Worm (Caenorhabditis elegans) whole organism, mixed stage, embryonic: ENCODE results near the gene twk-14.
A peak's percentile ranks its signal among the peaks of the same experiment; 100 is the strongest.

ENCODE experiments used
- M03D4.4 ChIP-seq: sonication (generic microtip); optimal IDR thresholded peaks from 2 replicates; lab custom pipeline; 2017; ENCODE audit warnings: mild to moderate bottlenecking, missing genetic modification characterization, missing compliant biosample characterization
- bed-3 ChIP-seq: fragments of 200-800 bp; sonication (Bioruptor generic); optimal IDR thresholded peaks from 3 replicates; lab custom pipeline; 2018; ENCODE audit warnings: mild to moderate bottlenecking, missing genetic modification characterization, moderate library complexity, missing compliant biosample characterization
- blmp-1 ChIP-seq: fragments of 150-350 bp; optimal IDR thresholded peaks from 2 replicates; lab custom pipeline; 2014; ENCODE audit warnings: missing biosample characterization, missing genetic modification characterization
- ceh-83 ChIP-seq: fragments of 200-800 bp; sonication (Bioruptor generic); optimal IDR thresholded peaks from 2 replicates; lab custom pipeline; 2018; ENCODE audit warnings: mild to moderate bottlenecking, missing genetic modification characterization, missing compliant biosample characterization
- ces-1 ChIP-seq: fragments of 150-350 bp; optimal IDR thresholded peaks from 2 replicates; lab custom pipeline; 2014; ENCODE audit warnings: missing biosample characterization, missing genetic modification reagents, missing genetic modification characterization
- cnd-1 ChIP-seq: fragments of 200-800 bp; sonication (Bioruptor generic); optimal IDR thresholded peaks from 2 replicates; lab custom pipeline; 2018; ENCODE audit warnings: mild to moderate bottlenecking, missing genetic modification characterization, missing compliant biosample characterization
- drap-1 ChIP-seq: fragments of 200-800 bp; sonication (Bioruptor generic); optimal IDR thresholded peaks from 3 replicates; lab custom pipeline; 2018; ENCODE audit warnings: mild to moderate bottlenecking, missing genetic modification characterization, missing compliant biosample characterization
- elt-1 ChIP-seq: sonication (generic microtip); optimal IDR thresholded peaks from 2 replicates; lab custom pipeline; 2017; ENCODE audit warnings: missing genetic modification characterization, mild to moderate bottlenecking, missing compliant biosample characterization, antibody characterized with exemption, moderate library complexity, borderline replicate concordance; ENCODE audit not compliant: insufficient read depth
- elt-3 ChIP-seq: fragments of 150-350 bp; optimal IDR thresholded peaks from 2 replicates; lab custom pipeline; 2014; ENCODE audit warnings: missing biosample characterization, missing genetic modification characterization
- flh-1 ChIP-seq: fragments of 200-800 bp; sonication (Bioruptor generic); optimal IDR thresholded peaks from 2 replicates; lab custom pipeline; 2018; ENCODE audit warnings: mild to moderate bottlenecking, missing genetic modification characterization, moderate library complexity, missing compliant biosample characterization
- ham-2 ChIP-seq: fragments of 200-800 bp; sonication (Bioruptor generic); optimal IDR thresholded peaks from 2 replicates; lab custom pipeline; 2018; ENCODE audit warnings: mild to moderate bottlenecking, missing genetic modification characterization, missing compliant biosample characterization
- hlh-1 ChIP-seq: fragments of 150-350 bp; optimal IDR thresholded peaks from 2 replicates; lab custom pipeline; 2014; ENCODE audit warnings: missing biosample characterization, missing genetic modification reagents, missing genetic modification characterization
- lsy-2 ChIP-seq: fragments of 150-350 bp; optimal IDR thresholded peaks from 2 replicates; lab custom pipeline; 2014; ENCODE audit warnings: missing biosample characterization, missing genetic modification characterization
- mab-5 ChIP-seq: fragments of 150-350 bp; optimal IDR thresholded peaks from 2 replicates; lab custom pipeline; 2014; ENCODE audit warnings: missing biosample characterization, missing genetic modification characterization
- mep-1 ChIP-seq: fragments of 150-350 bp; optimal IDR thresholded peaks from 2 replicates; lab custom pipeline; 2017; ENCODE audit warnings: missing biosample characterization, missing genetic modification reagents, missing genetic modification characterization, inconsistent platforms
- nhr-12 ChIP-seq: fragments of 150-350 bp; optimal IDR thresholded peaks from 2 replicates; lab custom pipeline; 2014; ENCODE audit warnings: missing biosample characterization, missing genetic modification characterization
- nhr-2 ChIP-seq: fragments of 150-350 bp; optimal IDR thresholded peaks from 2 replicates; lab custom pipeline; 2014; ENCODE audit warnings: missing biosample characterization, missing genetic modification characterization
- nhr-237 ChIP-seq: fragments of 150-350 bp; optimal IDR thresholded peaks from 2 replicates; lab custom pipeline; 2014; ENCODE audit warnings: missing biosample characterization, missing genetic modification characterization
- nhr-76 ChIP-seq: sonication (generic microtip); optimal IDR thresholded peaks from 2 replicates; lab custom pipeline; 2017; ENCODE audit warnings: missing biosample characterization, missing genetic modification characterization
- pha-4 ChIP-seq: fragments of 150-350 bp; optimal IDR thresholded peaks from 2 replicates; lab custom pipeline; 2018; ENCODE audit warnings: missing biosample characterization, missing genetic modification reagents, missing genetic modification characterization
- sem-2 ChIP-seq: fragments of 200-800 bp; sonication (Bioruptor generic); optimal IDR thresholded peaks from 2 replicates; lab custom pipeline; 2018; ENCODE audit warnings: mild to moderate bottlenecking, missing genetic modification characterization, missing compliant biosample characterization
- snpc-4 ChIP-seq: fragments of 150-350 bp; optimal IDR thresholded peaks from 2 replicates; lab custom pipeline; 2014; ENCODE audit warnings: missing biosample characterization, missing genetic modification characterization
- sptf-1 ChIP-seq: sonication (generic microtip); optimal IDR thresholded peaks from 2 replicates; lab custom pipeline; 2017; ENCODE audit warnings: mild to moderate bottlenecking, missing genetic modification characterization, moderate library complexity, missing compliant biosample characterization
- tbx-8 ChIP-seq: fragments of 200-800 bp; sonication (Bioruptor generic); optimal IDR thresholded peaks from 2 replicates; lab custom pipeline; 2018; ENCODE audit warnings: mild to moderate bottlenecking, missing genetic modification characterization, moderate library complexity, missing compliant biosample characterization
- unc-120 ChIP-seq: sonication (generic microtip); optimal IDR thresholded peaks from 2 replicates; lab custom pipeline; 2017; ENCODE audit warnings: missing genetic modification characterization, missing compliant biosample characterization; ENCODE audit not compliant: poor library complexity, severe bottlenecking
- unc-39 ChIP-seq: fragments of 150-350 bp; optimal IDR thresholded peaks from 2 replicates; lab custom pipeline; 2014; ENCODE audit warnings: missing biosample characterization, missing genetic modification characterization
- zip-8 ChIP-seq: fragments of 150-350 bp; optimal IDR thresholded peaks from 2 replicates; lab custom pipeline; 2014; ENCODE audit warnings: missing biosample characterization, missing genetic modification characterization
- ztf-11 ChIP-seq: fragments of 150-350 bp; optimal IDR thresholded peaks from 2 replicates; lab custom pipeline; 2014; ENCODE audit warnings: missing biosample characterization, missing genetic modification characterization

The twk-14 gene

ce11 chrV:12415656-12416055, 20.1 kb upstream of the twk-14 start, which contains the start of gene cdr-2:
Gene cdr-2 (minus strand): TSS chrV:12415709.
- TF ChIP-seq bed-3 (GFP tag; lab: Kevin White, UChicago) (no peak), ces-1 (GFP tag; lab: Kevin White, UChicago) (no peak), tbx-8 (no peak)

ce11 chrV:12414362-12414761, 18.9 kb upstream of the twk-14 start:
- no peak for TF ChIP-seq blmp-1
- no peak for TF ChIP-seq cnd-1 (tag; lab: Kevin White, UChicago)
- no peak for TF ChIP-seq ceh-83
- TF ChIP-seq ham-2 (GFP tag; lab: Kevin White, UChicago), result no peak

- TF ChIP-seq drap-1 (no peak), hlh-1 (tag; lab: Kevin White, UChicago) (no peak), nhr-237 (tag; lab: Kevin White, UChicago) (no peak), mep-1 (tag; lab: Kevin White, UChicago) (no peak), M03D4.4 (tag; lab: Kevin White, UChicago) (no peak), ces-1 (GFP tag; lab: Kevin White, UChicago) (peak; percentile 22), mab-5 (tag; lab: Kevin White, UChicago) (no peak)
These were observed 18.2 kb upstream of the twk-14 start, which contains the start of gene cdr-6 for ce11 chrV:12413651-12414114. Gene cdr-6 (minus strand): TSS chrV:12413701.

DNA sequence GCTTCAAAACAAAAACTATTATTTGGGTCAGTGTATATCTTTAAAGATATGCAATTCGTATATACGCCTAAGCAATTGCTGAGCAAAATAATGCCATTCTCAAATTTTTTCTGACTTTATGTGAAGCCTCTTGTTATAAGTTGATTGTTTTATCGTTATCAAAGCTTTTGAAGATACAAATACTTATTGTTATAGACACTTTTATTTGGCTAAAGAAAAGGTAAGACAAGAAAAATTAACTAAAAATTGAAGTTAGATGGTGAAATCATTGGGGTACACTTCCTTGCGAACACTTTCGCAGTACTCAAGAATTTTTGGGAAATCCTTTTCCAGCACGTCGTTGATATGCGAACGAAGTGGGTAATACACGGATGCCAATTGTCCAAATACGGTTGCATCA, 16.8 kb upstream of the twk-14 start:
- TF ChIP-seq hlh-1 (tag; lab: Kevin White, UChicago), result no peak
- TF ChIP-seq unc-39 (tag; lab: Kevin White, UChicago), result no peak
- no peak for TF ChIP-seq elt-3 (tag; lab: Kevin White, UChicago)
- TF ChIP-seq ztf-11 (tag; lab: Kevin White, UChicago), result no peak
- TF ChIP-seq drap-1, result no peak
- TF ChIP-seq snpc-4 (tag; lab: Kevin White, UChicago), result no peak
- no peak for TF ChIP-seq ceh-83
- no peak for TF ChIP-seq nhr-2 (tag; lab: Kevin White, UChicago)
- TF ChIP-seq elt-1 (tag; lab: Kevin White, UChicago), result no peak
- no peak for TF ChIP-seq nhr-12
- TF ChIP-seq cnd-1 (tag; lab: Kevin White, UChicago), result no peak
- TF ChIP-seq mab-5 (tag; lab: Kevin White, UChicago), result no peak
- no peak for TF ChIP-seq unc-120 (tag; lab: Kevin White, UChicago)
- TF ChIP-seq flh-1 (GFP tag; lab: Kevin White, UChicago), result no peak
- TF ChIP-seq nhr-76, result no peak

- TF ChIP-seq elt-1 (tag; lab: Kevin White, UChicago), result peak; percentile 12
- no peak for TF ChIP-seq snpc-4 (tag; lab: Kevin White, UChicago)
These were observed 16.4 kb upstream of the twk-14 start, which contains the start of gene cdr-7 for ce11 chrV:12411909-12412308. Gene cdr-7 (minus strand): TSS chrV:12412113.

DNA sequence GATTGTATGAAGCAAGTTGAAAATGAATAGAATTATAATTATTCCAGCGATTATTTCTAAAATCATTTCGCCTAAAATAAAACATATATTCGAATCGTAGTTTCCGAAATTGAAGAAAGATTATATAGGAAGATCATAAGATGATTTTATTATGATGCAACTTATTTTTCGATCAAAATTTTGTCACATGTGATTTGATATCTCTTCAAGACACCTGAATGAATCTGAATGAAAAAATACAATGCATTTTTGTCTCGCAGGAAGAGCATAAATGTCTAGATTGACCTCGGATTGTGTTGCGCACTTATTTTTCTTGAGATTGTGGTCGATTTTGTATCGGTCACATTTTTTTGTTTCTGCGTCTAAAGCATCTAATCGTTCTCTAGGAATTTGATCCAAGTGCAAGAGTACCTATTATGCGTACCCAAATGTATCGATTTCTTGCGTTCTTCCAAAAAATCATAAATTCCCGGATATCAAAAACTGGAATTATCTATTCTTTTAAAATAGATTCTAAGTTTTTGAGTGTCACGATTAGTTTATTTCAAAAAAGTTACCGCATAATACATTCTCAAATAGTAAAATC, 15.0 kb upstream of the twk-14 start, which contains the start of gene hrg-2:
Gene hrg-2, minus strand, starts transcription at position 98 of the 586 bp plus-strand sequence.
- no peak for TF ChIP-seq sem-2 (GFP tag; lab: Kevin White, UChicago)
- TF ChIP-seq nhr-2 (tag; lab: Kevin White, UChicago), result no peak
- TF ChIP-seq drap-1, result no peak
- TF ChIP-seq cnd-1 (tag; lab: Kevin White, UChicago), result no peak
- no peak for TF ChIP-seq M03D4.4 (tag; lab: Kevin White, UChicago)
- TF ChIP-seq ham-2 (GFP tag; lab: Kevin White, UChicago), result no peak
- no peak for TF ChIP-seq ztf-11 (tag; lab: Kevin White, UChicago)
- no peak for TF ChIP-seq bed-3 (GFP tag; lab: Kevin White, UChicago)
- no peak for TF ChIP-seq unc-39 (tag; lab: Kevin White, UChicago)
- TF ChIP-seq lsy-2 (tag; lab: Kevin White, UChicago), result no peak
- TF ChIP-seq tbx-8, result no peak
- TF ChIP-seq flh-1 (GFP tag; lab: Kevin White, UChicago), result no peak
- TF ChIP-seq elt-1 (tag; lab: Kevin White, UChicago), result no peak
- no peak for TF ChIP-seq ceh-83
- no peak for TF ChIP-seq sptf-1 (tag; lab: Kevin White, UChicago)
- no peak for TF ChIP-seq pha-4 (tag; lab: Kevin White, UChicago)
- no peak for TF ChIP-seq snpc-4 (tag; lab: Kevin White, UChicago)
- TF ChIP-seq zip-8 (tag; lab: Kevin White, UChicago), result no peak
